Worm (Caenorhabditis elegans) whole organism, midembryonic: ENCODE results near the gene Y54F10BM.22.

Source experiments
- T22C8.4 ChIP-seq: fragments of 200-800 bp; sonication (Bioruptor generic); IDR thresholded peaks from 2 replicates; pipeline ENCODE4 v1.3.6; 2022; ENCODE audit warnings: missing genetic modification characterization, missing compliant biosample characterization
- cog-1 ChIP-seq: sonication (generic microtip); optimal IDR thresholded peaks from 2 replicates; lab custom pipeline; 2016; ENCODE audit warnings: missing genetic modification characterization, missing compliant biosample characterization
- klf-2 ChIP-seq: fragments of 200-800 bp; sonication (Bioruptor generic); conservative IDR thresholded peaks from 2 replicates; pipeline ENCODE4 v1.3.6; 2022; ENCODE audit warnings: missing genetic modification reagents, missing genetic modification characterization, missing compliant biosample characterization
- med-1 ChIP-seq: sonication (generic microtip); optimal IDR thresholded peaks from 2 replicates; lab custom pipeline; 2017; ENCODE audit warnings: missing genetic modification characterization, mild to moderate bottlenecking, missing compliant biosample characterization, antibody characterized with exemption, missing genetic modification reagents; ENCODE audit not compliant: insufficient read depth
- ref-1 ChIP-seq: fragments of 200-800 bp; sonication (Bioruptor generic); conservative IDR thresholded peaks from 2 replicates; pipeline ENCODE4 v1.3.6; 2022; ENCODE audit warnings: missing genetic modification reagents, missing genetic modification characterization, missing compliant biosample characterization
- tab-1 ChIP-seq: fragments of 200-800 bp; sonication (Bioruptor generic); IDR thresholded peaks from 2 replicates; pipeline ENCODE4 v1.3.6; 2022; ENCODE audit warnings: missing genetic modification characterization, missing compliant biosample characterization
- ztf-23 ChIP-seq: fragments of 200-800 bp; sonication (Bioruptor generic); IDR thresholded peaks from 2 replicates; pipeline ENCODE4 v1.3.6; 2022; ENCODE audit warnings: missing genetic modification reagents, missing genetic modification characterization, missing compliant biosample characterization
- ztf-29 ChIP-seq: fragments of 200-800 bp; sonication (Bioruptor generic); IDR thresholded peaks from 2 replicates; pipeline ENCODE4 v1.3.6; 2022; ENCODE audit warnings: missing genetic modification reagents, missing genetic modification characterization, missing compliant biosample characterization

- TF ChIP-seq ztf-23 (no peak), klf-2 (GFP tag; lab: Robert Waterston, UW) (no peak), ztf-29 (no peak), med-1 (GFP tag; lab: Kevin White, UChicago) (no peak), ref-1 (GFP tag; lab: Robert Waterston, UW) (no peak), tab-1 (no peak), T22C8.4 (GFP tag; lab: Robert Waterston, UW) (no peak), cog-1 (tag; lab: Kevin White, UChicago) (no peak)
Measured at ce11 chrIII:2280569-2280968, at the start of gene Y54F10BM.22.
